Fruit fly (Drosophila melanogaster) whole organism: ENCODE results near the gene CG16903.

ENCODE experiments used
- Dll ChIP-seq: fragments of >200 bp; optimal IDR thresholded peaks from 2 replicates; lab custom pipeline; 2017
- usp ChIP-seq: fragments of >200 bp; optimal IDR thresholded peaks from 2 replicates; lab custom pipeline; 2017; ENCODE audit warnings: missing biosample characterization, missing genetic modification characterization, mixed read lengths

DNA sequence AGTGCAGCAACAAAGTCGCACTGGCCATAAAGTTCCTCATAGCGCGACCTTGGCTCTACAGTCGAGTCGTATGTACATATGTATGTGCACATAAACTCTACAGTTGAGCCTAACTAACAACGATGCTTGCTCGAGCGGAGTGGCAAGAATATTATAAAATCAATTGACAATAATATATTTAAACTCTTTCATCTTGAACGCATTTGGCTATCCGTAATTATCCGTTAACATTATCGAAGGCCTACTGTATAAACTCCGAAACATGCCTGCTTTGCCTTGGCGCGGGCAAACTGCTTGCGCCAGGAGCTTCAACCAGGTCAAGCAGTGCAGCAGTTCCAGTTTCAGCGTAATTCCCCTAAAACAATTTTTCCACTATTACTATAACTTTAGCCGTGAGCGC is 28.4 kb upstream of the CG16903 start:
- no peak for TF ChIP-seq usp
- no peak for TF ChIP-seq Dll
